Fruit fly (Drosophila melanogaster): ENCODE measurements around the gene CG31200.

dm6 chr3R:20731331-20731730 is 13.8 kb downstream of the CG31200 start, which contains the start of gene CG31205:
- TF ChIP-seq eg (GFP tag; IDR thresholded peaks at IDR 0.05) (no peak), CG6163 (GFP tag; IDR thresholded peaks at IDR 0.05) (no peak), Ets21C (GFP tag; optimal IDR thresholded peaks at IDR 0.05) (no peak), CG10631 (GFP tag; optimal IDR thresholded peaks at IDR 0.05) (no peak)

All from whole organism, prepupa.